Fruit fly (Drosophila melanogaster) whole organism, embryonic: Measurements from ENCODE around the gene CCAP-R.
A peak's percentile ranks its signal among the peaks of the same experiment; 100 is the strongest.

ENCODE experiments used
- CG12744 ChIP-seq: fragments of 200-800 bp; sonication (Bioruptor generic); optimal IDR thresholded peaks from 2 replicates; lab custom pipeline; 2016; ENCODE audit warnings: missing biosample characterization, missing genetic modification characterization
- CG12769 ChIP-seq: fragments of 200-800 bp; sonication (Bioruptor generic); optimal IDR thresholded peaks from 2 replicates; lab custom pipeline; 2019; ENCODE audit warnings: missing biosample characterization, mild to moderate bottlenecking, missing genetic modification characterization, moderate library complexity
- CG15601 ChIP-seq: fragments of 200-800 bp; sonication (Bioruptor generic); optimal IDR thresholded peaks from 3 replicates; lab custom pipeline; 2019; ENCODE audit warnings: missing biosample characterization, mild to moderate bottlenecking, missing genetic modification characterization, moderate library complexity
- CG16779 ChIP-seq: fragments of 200-800 bp; sonication (Bioruptor generic); IDR thresholded peaks from 2 replicates; pipeline ENCODE4 v1.3.6; 2022; ENCODE audit warnings: missing biosample characterization, missing genetic modification characterization
- CG2129 ChIP-seq: fragments of 200-800 bp; sonication (Bioruptor generic); IDR thresholded peaks from 2 replicates; pipeline ENCODE4 v1.3.6; 2022; ENCODE audit warnings: missing biosample characterization, missing genetic modification characterization; ENCODE audit not compliant: partially characterized antibody
- CG2875 ChIP-seq: fragments of 200-800 bp; sonication (Bioruptor generic); optimal IDR thresholded peaks from 2 replicates; lab custom pipeline; 2017; ENCODE audit warnings: missing biosample characterization, mild to moderate bottlenecking, missing genetic modification characterization, missing genetic modification reagents
- CG31388 ChIP-seq: fragments of 200-800 bp; sonication (Bioruptor generic); optimal IDR thresholded peaks from 2 replicates; lab custom pipeline; 2016; ENCODE audit warnings: missing biosample characterization, missing genetic modification characterization
- CG32772 ChIP-seq: fragments of 200-800 bp; sonication (Bioruptor generic); IDR thresholded peaks from 2 replicates; pipeline ENCODE4 v1.3.6; 2022; ENCODE audit warnings: missing biosample characterization, missing genetic modification characterization
- CG42726 ChIP-seq: fragments of 200-800 bp; sonication (Bioruptor generic); IDR thresholded peaks from 2 replicates; pipeline ENCODE4 v1.3.6; 2022; ENCODE audit warnings: missing biosample characterization, missing genetic modification characterization; ENCODE audit not compliant: partially characterized antibody
- CG4424 ChIP-seq: fragments of 200-800 bp; sonication (Bioruptor generic); optimal IDR thresholded peaks from 3 replicates; lab custom pipeline; 2016; ENCODE audit warnings: missing biosample characterization, missing genetic modification characterization
- CG4820 ChIP-seq: fragments of 200-800 bp; sonication (Bioruptor generic); optimal IDR thresholded peaks from 3 replicates; lab custom pipeline; 2016; ENCODE audit warnings: missing biosample characterization, missing genetic modification characterization
- CG7987 ChIP-seq: fragments of 200-800 bp; sonication (Bioruptor generic); optimal IDR thresholded peaks from 2 replicates; lab custom pipeline; 2018; ENCODE audit warnings: missing biosample characterization, mild to moderate bottlenecking, missing genetic modification characterization, moderate library complexity
- CG8359 ChIP-seq: fragments of 200-800 bp; sonication (Bioruptor generic); optimal IDR thresholded peaks from 2 replicates; lab custom pipeline; 2017; ENCODE audit warnings: missing biosample characterization, mild to moderate bottlenecking, missing genetic modification characterization, borderline replicate concordance
- CG8478 ChIP-seq: fragments of >200 bp; optimal IDR thresholded peaks from 2 replicates; lab custom pipeline; 2018
- D ChIP-seq, 2 experiments: fragments of 200-800 bp in 1 of 2; fragments of >200 bp in 1 of 2; sonication (Bioruptor generic) in 1 of 2; optimal IDR thresholded peaks; 2 replicates in 1 of 2; 3 replicates in 1 of 2; lab custom pipeline; 2017; ENCODE audit warnings: mild to moderate bottlenecking in 1 of 2, missing biosample characterization in 1 of 2, missing genetic modification characterization in 1 of 2, missing genetic modification reagents in 1 of 2
- Doc2 ChIP-seq: fragments of 200-800 bp; sonication (Bioruptor generic); IDR thresholded peaks from 2 replicates; pipeline ENCODE4 v1.3.6; 2022; ENCODE audit warnings: missing biosample characterization, missing genetic modification characterization
- Dref ChIP-seq: fragments of 200-800 bp; sonication (Bioruptor generic); IDR thresholded peaks from 2 replicates; pipeline ENCODE4 v1.3.6; 2022; ENCODE audit warnings: missing biosample characterization, missing genetic modification characterization
- E2f1 ChIP-seq: fragments of 200-800 bp; sonication (Bioruptor generic); IDR thresholded peaks from 2 replicates; pipeline ENCODE4 v1.3.6; 2022; ENCODE audit warnings: missing biosample characterization, missing genetic modification characterization
- ERR ChIP-seq: fragments of 200-800 bp; sonication (Bioruptor generic); optimal IDR thresholded peaks from 2 replicates; lab custom pipeline; 2016; ENCODE audit warnings: missing biosample characterization, missing genetic modification characterization
- Med ChIP-seq: fragments of 200-800 bp; sonication (Bioruptor generic); peaks from one replicate; lab custom pipeline; 2016; ENCODE audit warnings: missing biosample characterization, missing genetic modification characterization, mild to moderate bottlenecking, inconsistent platforms, moderate library complexity
- Nf-YB ChIP-seq: fragments of 200-800 bp; sonication (Bioruptor generic); optimal IDR thresholded peaks from 3 replicates; lab custom pipeline; 2019; ENCODE audit warnings: missing biosample characterization, mild to moderate bottlenecking, missing genetic modification characterization, moderate library complexity
- Ptx1 ChIP-seq: fragments of 200-800 bp; sonication (Bioruptor generic); IDR thresholded peaks from 2 replicates; pipeline ENCODE4 v1.3.6; 2022; ENCODE audit warnings: missing biosample characterization, missing genetic modification characterization
- Side ChIP-seq: fragments of 200-800 bp; sonication (Bioruptor generic); optimal IDR thresholded peaks from 2 replicates; lab custom pipeline; 2016; ENCODE audit warnings: missing biosample characterization, missing genetic modification characterization
- amos ChIP-seq: fragments of 200-800 bp; sonication (Bioruptor generic); IDR thresholded peaks from 2 replicates; pipeline ENCODE4 v1.3.6; 2022; ENCODE audit warnings: missing biosample characterization, missing genetic modification characterization; ENCODE audit not compliant: partially characterized antibody
- bbx ChIP-seq: fragments of 200-800 bp; sonication (Bioruptor generic); IDR thresholded peaks from 2 replicates; pipeline ENCODE4 v1.3.6; 2022; ENCODE audit warnings: missing biosample characterization, missing genetic modification characterization; ENCODE audit not compliant: partially characterized antibody
- bowl ChIP-seq: fragments of 200-800 bp; sonication (Bioruptor generic); IDR thresholded peaks from 2 replicates; pipeline ENCODE4 v1.3.6; 2022; ENCODE audit warnings: missing biosample characterization, missing genetic modification characterization
- cg ChIP-seq: fragments of 200-800 bp; sonication (Bioruptor generic); optimal IDR thresholded peaks from 3 replicates; lab custom pipeline; 2019; ENCODE audit warnings: missing biosample characterization, mild to moderate bottlenecking, missing genetic modification characterization, moderate library complexity
- chinmo ChIP-seq: fragments of 200-800 bp; sonication (Bioruptor generic); IDR thresholded peaks from 4 replicates; pipeline ENCODE4 v1.3.6; 2022; ENCODE audit warnings: missing biosample characterization, missing genetic modification characterization; ENCODE audit not compliant: partially characterized antibody
- dmrt99B ChIP-seq: fragments of 200-800 bp; sonication (Bioruptor generic); optimal IDR thresholded peaks from 2 replicates; lab custom pipeline; 2018; ENCODE audit warnings: missing biosample characterization, mild to moderate bottlenecking, missing genetic modification characterization, moderate library complexity
- en ChIP-seq: fragments of 200-800 bp; sonication (Bioruptor generic); optimal IDR thresholded peaks from 2 replicates; lab custom pipeline; 2016; ENCODE audit warnings: missing biosample characterization, missing genetic modification characterization
- fd96Cb ChIP-seq: fragments of 200-800 bp; sonication (Bioruptor generic); optimal IDR thresholded peaks from 2 replicates; lab custom pipeline; 2018; ENCODE audit warnings: missing biosample characterization, mild to moderate bottlenecking, missing genetic modification characterization, moderate library complexity
- gcm ChIP-seq: fragments of 200-800 bp; sonication (Bioruptor generic); optimal IDR thresholded peaks from 2 replicates; lab custom pipeline; 2019; ENCODE audit warnings: missing biosample characterization, mild to moderate bottlenecking, missing genetic modification characterization, moderate library complexity
- grn ChIP-seq: fragments of 200-800 bp; sonication (Bioruptor generic); optimal IDR thresholded peaks from 3 replicates; lab custom pipeline; 2017; ENCODE audit warnings: missing biosample characterization, missing genetic modification characterization
- jigr1 ChIP-seq: fragments of 200-800 bp; sonication (Bioruptor generic); IDR thresholded peaks from 3 replicates; pipeline ENCODE4 v1.3.6; 2022; ENCODE audit warnings: missing biosample characterization, missing genetic modification characterization
- kah ChIP-seq: fragments of 200-800 bp; sonication (Bioruptor generic); optimal IDR thresholded peaks from 2 replicates; lab custom pipeline; 2018; ENCODE audit warnings: missing biosample characterization, mild to moderate bottlenecking, missing genetic modification characterization
- kni ChIP-seq: fragments of 200-800 bp; sonication (Bioruptor generic); optimal IDR thresholded peaks from 3 replicates; lab custom pipeline; 2017; ENCODE audit warnings: mild to moderate bottlenecking, missing biosample characterization, missing genetic modification reagents, missing genetic modification characterization
- lab ChIP-seq: fragments of 200-800 bp; sonication (Bioruptor generic); optimal IDR thresholded peaks from 3 replicates; lab custom pipeline; 2017; ENCODE audit warnings: missing biosample characterization, missing genetic modification characterization, mild to moderate bottlenecking, moderate library complexity, missing genetic modification reagents
- lola ChIP-seq, 3 experiments: fragments of >200 bp in 2 of 3; fragments of 200-800 bp in 1 of 3; sonication (Bioruptor generic) in 1 of 3; optimal IDR thresholded peaks; 2 replicates each; lab custom pipeline; 2017 to 2019; ENCODE audit warnings: missing biosample characterization in 3 of 3, missing genetic modification characterization in 3 of 3, mild to moderate bottlenecking in 1 of 3, moderate library complexity in 1 of 3
- maf-S ChIP-seq: fragments of 200-800 bp; sonication (Bioruptor generic); optimal IDR thresholded peaks from 2 replicates; lab custom pipeline; 2016; ENCODE audit warnings: missing biosample characterization, missing genetic modification characterization
- oc ChIP-seq: fragments of 200-800 bp; sonication (Bioruptor generic); optimal IDR thresholded peaks from 2 replicates; lab custom pipeline; 2018; ENCODE audit warnings: missing biosample characterization, mild to moderate bottlenecking, missing genetic modification characterization, moderate library complexity
- pros ChIP-seq: fragments of 200-800 bp; sonication (Bioruptor generic); optimal IDR thresholded peaks from 3 replicates; lab custom pipeline; 2019; ENCODE audit warnings: missing biosample characterization, mild to moderate bottlenecking, missing genetic modification characterization, moderate library complexity
- ranshi ChIP-seq: fragments of 200-800 bp; sonication (Bioruptor generic); IDR thresholded peaks from 2 replicates; pipeline ENCODE4 v1.3.6; 2022; ENCODE audit warnings: missing biosample characterization, missing genetic modification characterization
- sd ChIP-seq: fragments of 200-800 bp; sonication (Bioruptor generic); optimal IDR thresholded peaks from 3 replicates; lab custom pipeline; 2018; ENCODE audit warnings: missing biosample characterization, mild to moderate bottlenecking, missing genetic modification characterization, moderate library complexity
- sqz ChIP-seq: fragments of 200-800 bp; sonication (Bioruptor generic); optimal IDR thresholded peaks from 3 replicates; lab custom pipeline; 2018; ENCODE audit warnings: missing biosample characterization, mild to moderate bottlenecking, missing genetic modification characterization
- wek ChIP-seq: fragments of 200-800 bp; sonication (Bioruptor generic); optimal IDR thresholded peaks from 3 replicates; lab custom pipeline; 2018; ENCODE audit warnings: missing biosample characterization, mild to moderate bottlenecking, missing genetic modification characterization, moderate library complexity

CCAP-R gene

DNA sequence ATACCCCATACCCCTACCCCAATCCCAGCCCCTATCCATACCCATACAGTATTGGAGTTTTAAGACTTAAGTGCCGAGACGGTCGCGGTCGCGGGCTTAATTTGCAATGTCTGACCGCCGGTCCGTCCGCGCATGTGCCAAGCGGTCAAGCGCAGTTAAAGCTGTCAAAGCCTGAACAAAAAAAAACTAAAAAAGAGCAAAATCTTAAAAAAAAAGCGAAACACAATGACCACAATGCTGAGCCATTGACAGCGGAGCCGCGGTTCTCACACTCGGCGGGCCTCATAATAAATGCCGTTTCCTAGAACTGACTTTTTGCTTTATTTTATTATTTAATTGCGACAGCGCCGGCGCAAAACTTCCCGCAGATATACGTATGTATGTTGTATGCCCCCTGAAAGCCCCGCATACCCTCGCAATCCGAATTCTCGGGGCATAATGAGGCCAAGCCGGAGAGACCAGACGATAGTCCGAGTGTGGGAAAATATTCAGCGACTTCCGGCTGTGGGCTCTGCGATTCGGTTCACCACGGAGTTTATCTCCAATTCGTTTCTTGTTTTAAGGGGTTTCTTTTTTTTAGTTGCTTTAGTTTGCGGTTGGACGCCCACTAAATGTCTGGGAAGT lies 48.4 kb upstream of the CCAP-R start (continued):
- no peak for TF ChIP-seq Dref (GFP tag; lab: Robert Waterston, UW)

- TF ChIP-seq oc (peak; percentile 64), amos (GFP tag; lab: Robert Waterston, UW) (no peak), kni (GFP tag; lab: Kevin White, UChicago) (peak; percentile 99), Nf-YB (GFP tag; lab: Kevin White, UChicago) (no peak), chinmo (GFP tag; lab: Robert Waterston, UW) (0 out of 4 replicates have a peak, but pooled peaks have one; percentile 69), bbx (GFP tag; lab: Robert Waterston, UW) (no peak), CG4424 (GFP tag; lab: Kevin White, UChicago) (no peak), E2f1 (GFP tag; lab: Robert Waterston, UW) (no peak), CG42726 (GFP tag; lab: Robert Waterston, UW) (no peak), maf-S (GFP tag; lab: Kevin White, UChicago) (no peak), Side (GFP tag; lab: Kevin White, UChicago) (no peak), D (optimal IDR thresholded peaks at IDR 0.05; lab: Kevin White, UChicago) (peak; percentile 75), D (GFP tag; optimal IDR thresholded peaks at IDR 0.05; lab: Kevin White, UChicago) (no peak), CG16779 (GFP tag; lab: Robert Waterston, UW) (no peak), lola (GFP tag; optimal IDR thresholded peaks at IDR 0.05; lab: Kevin White, UChicago) (no peak), CG12744 (no peak), lab (GFP tag; lab: Kevin White, UChicago) (no peak), CG31388 (GFP tag; lab: Kevin White, UChicago) (no peak), dmrt99B (tag; lab: Kevin White, UChicago) (peak; percentile 14), CG12769 (peak; percentile 68), ERR (GFP tag; lab: Kevin White, UChicago) (no peak), fd96Cb (tag; lab: Kevin White, UChicago) (no peak), cg (GFP tag; lab: Kevin White, UChicago) (peak; percentile 84), grn (GFP tag; lab: Kevin White, UChicago) (peak; percentile 77), CG7987 (GFP tag; lab: Kevin White, UChicago) (no peak), CG15601 (tag; lab: Kevin White, UChicago) (no peak), Ptx1 (GFP tag; lab: Robert Waterston, UW) (no peak), wek (GFP tag; lab: Kevin White, UChicago) (no peak), ranshi (GFP tag; lab: Robert Waterston, UW) (no peak), CG4820 (GFP tag; lab: Kevin White, UChicago) (no peak), pros (GFP tag; lab: Kevin White, UChicago) (peak; percentile 98), jigr1 (GFP tag; lab: Robert Waterston, UW) (no peak), CG8359 (GFP tag; lab: Kevin White, UChicago) (no peak), sqz (GFP tag; lab: Kevin White, UChicago) (peak; percentile 98), gcm (GFP tag; lab: Kevin White, UChicago) (no peak), CG8478 (lab: Kevin White, UChicago) (no peak), en (GFP tag; lab: Kevin White, UChicago) (no peak), CG2129 (no peak), sd (peak; percentile 64), CG2875 (no peak), kah (no peak), Med (GFP tag; lab: Kevin White, UChicago) (peak; percentile 71), bowl (GFP tag; lab: Robert Waterston, UW) (no peak), CG32772 (peak; percentile 27; the same call in 1 of the 2 replicates), Doc2 (GFP tag; lab: Robert Waterston, UW) (no peak)
Observed at dm6 chr3R:26002570-26003332, 46.7 kb upstream of the CCAP-R start.
